Fruit fly (Drosophila melanogaster): ENCODE data around the gene CG42514.

The CG42514 gene

DNA sequence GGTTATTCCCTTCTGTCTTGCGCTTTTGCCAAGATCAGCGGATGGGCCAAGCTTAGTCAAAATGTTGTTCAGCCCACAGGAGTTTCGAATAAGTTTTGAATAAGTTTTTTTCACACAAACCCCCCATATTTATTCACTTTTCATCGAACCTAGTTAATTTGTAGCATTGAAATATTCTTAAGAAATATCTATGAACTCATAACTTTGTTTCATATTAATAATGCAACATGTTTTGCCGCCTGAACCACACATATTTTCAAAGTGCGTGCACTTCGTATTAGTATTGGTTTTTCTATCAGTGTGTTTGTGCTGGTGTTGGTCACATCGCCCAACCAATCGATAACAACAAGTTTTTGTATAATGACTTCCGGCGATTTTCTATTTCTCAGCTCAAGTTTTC lies 9.5 kb downstream of the CG42514 start:
- no peak for TF ChIP-seq noc (tag; optimal IDR thresholded peaks at IDR 0.05)

DNA sequence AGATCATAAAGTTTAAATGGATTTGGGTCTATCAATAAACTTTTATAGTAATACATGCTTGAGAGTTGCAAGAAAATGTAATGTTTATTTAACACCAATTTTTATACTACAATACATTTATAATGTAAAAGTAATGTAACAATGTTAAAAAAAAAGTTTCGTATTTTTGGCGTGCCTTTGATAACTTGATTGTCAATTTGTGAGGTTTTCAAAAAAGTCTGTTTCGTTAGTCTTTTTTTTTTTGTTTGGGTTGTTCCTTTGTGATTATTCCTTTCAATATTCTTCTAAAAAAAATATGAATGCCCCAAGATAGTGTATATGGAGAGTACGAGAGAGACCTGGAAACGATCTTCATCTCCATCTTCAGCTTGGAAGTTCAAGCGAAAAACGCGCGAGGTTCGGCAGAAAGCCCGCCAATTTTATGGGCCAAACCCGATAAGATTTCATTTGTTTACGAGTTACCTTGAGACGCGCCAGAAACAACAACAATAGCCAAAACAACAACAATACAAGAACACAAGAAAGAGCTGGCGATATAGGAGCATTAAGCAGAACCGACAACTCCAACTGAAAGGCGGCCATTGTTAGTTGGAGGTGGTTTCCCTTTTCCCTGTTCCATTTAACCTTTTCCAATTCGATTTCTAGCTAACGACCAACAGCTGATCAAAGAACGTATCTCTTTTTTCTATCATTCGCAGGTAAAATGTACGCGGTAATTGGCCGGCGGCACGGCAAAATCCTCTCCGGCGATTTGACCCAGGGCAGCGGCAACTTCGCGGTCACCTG lies 11.1 kb downstream of the CG42514 start:
- TF ChIP-seq noc (tag; optimal IDR thresholded peaks at IDR 0.05), result no peak

DNA sequence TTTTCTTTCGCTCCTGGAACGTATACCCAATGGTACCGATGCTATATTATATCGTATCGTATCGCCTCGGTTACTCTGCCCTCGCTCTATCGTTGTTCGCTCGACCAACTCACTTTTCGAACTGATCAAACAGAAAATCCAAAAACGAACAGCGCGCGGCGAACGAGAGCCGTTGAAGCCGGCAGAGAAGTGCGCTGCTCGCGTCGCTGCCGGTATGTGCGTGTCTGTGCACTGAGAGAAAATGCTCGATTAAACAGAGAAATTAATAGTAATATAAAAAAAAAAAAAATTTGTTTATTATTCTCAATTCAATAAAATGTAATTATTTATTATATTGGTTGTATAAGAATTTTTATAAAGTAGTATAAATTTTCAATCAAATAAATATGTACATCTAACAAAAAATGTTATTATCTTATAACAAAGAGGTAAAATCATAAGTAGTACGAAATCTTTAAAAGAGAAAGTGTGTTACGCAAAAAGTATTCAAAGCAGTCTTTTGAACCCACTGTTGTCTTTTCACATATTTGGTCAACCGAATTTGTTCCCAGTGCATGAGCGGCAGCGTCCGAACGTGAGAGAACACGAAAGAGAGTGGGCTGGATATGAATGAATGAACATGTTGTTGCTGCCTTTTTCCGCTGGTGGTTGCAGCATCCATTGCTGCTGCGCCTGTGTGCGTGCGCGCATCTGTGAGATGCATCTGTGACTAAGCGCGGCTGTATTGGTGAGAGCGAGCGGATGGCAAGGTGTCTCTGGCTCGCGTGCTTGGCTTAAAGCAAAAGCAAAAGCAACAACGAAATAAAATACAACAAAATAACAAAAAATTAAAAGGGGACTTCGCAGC lies 12.3 kb downstream of the CG42514 start, which contains the start of gene aos:
Gene aos, minus strand, starts transcription at position 127 of the 847 bp plus-strand sequence.
- TF ChIP-seq noc (tag; optimal IDR thresholded peaks at IDR 0.05), result peak; percentile 66

- TF ChIP-seq noc (tag; optimal IDR thresholded peaks at IDR 0.05), result no peak
These were observed 13.9 kb downstream of the CG42514 start for dm6 chr3L:16482167-16482566.

DNA sequence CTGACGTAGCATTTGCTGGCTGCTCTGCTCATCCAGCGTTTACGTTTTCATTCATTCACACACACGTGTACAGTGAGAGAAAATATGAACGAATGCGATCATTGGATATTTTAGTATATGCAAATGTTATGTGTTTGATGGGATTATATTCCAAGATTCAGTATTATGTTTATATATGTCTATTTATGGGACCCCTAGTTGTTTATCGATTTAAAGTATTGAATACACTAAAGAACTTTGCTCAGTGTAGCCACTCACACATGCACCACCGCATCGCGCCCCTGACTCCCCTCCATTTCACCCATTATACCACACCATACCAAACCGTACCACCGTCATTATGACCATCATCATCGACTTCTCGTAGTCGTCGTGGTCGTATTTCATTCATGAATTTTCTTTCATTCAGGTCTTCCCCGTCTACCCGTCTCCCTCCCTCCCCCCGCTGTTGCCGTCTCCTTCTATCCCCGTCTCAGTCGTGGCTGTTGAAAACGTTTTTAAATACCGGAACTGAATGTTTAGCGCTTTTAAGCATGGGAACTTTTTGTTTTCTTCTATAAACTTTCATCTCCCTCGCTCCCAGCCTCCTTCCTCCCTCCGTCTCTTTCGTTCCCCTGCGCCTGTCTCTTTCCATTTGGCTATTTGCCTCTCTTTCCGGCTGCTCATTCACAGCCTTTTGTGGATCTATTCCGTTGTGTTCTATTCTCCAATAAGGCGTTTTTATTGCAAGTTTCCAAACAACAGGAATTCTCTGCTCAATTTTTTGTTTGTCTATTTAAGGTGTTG lies 15.4 kb downstream of the CG42514 start:
- peak; percentile 80 for TF ChIP-seq noc (tag; optimal IDR thresholded peaks at IDR 0.05)

- TF ChIP-seq noc (tag; optimal IDR thresholded peaks at IDR 0.05), result peak; percentile 29
These were observed 17.3 kb downstream of the CG42514 start for dm6 chr3L:16478608-16479203.

DNA sequence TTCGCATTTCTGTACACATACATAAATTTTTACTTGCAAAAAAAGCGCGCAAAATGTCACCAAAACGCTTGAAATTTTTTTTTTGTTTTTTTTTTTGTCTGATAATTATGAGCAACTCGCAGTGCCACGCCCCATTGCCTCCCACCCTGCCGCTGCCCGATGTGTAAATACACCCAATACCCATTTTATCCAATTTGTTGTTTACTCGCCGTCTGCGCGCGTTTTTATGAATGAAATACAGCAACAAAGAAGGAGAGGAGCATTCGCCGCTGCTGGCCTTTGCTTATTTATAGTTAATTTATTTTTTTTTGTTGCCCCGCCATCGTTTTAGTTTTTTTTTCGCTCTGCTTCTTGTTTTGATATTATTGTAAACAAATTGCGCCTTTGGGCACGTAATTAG lies 18.3 kb downstream of the CG42514 start:
- TF ChIP-seq noc (tag; optimal IDR thresholded peaks at IDR 0.05), result no peak

- TF ChIP-seq noc (tag; optimal IDR thresholded peaks at IDR 0.05), result no peak
These were observed 18.8 kb downstream of the CG42514 start for dm6 chr3L:16477134-16477702.

DNA sequence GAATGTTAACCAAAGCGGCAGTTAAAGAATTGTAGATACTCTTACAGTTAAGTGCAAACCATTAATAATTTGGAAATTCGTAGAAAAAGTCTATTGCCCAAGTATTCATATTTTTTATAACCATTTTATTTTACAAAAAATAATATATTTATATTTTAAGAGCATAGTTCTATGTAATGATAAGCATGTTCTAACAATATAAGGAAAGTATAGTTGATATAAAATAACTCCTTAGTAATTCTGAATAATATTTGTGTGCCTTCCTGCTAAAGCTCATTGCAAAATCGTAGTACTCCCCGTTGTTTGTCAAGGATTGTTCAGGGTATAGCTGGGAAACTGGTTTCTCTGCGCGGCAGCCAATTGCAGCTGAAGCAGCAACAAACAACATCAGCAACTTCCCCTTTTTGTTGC lies 19.3 kb downstream of the CG42514 start:
- no peak for TF ChIP-seq noc (tag; optimal IDR thresholded peaks at IDR 0.05)

- no peak for TF ChIP-seq noc (tag; optimal IDR thresholded peaks at IDR 0.05)
These were observed 20.4 kb downstream of the CG42514 start for dm6 chr3L:16475518-16476126.

DNA sequence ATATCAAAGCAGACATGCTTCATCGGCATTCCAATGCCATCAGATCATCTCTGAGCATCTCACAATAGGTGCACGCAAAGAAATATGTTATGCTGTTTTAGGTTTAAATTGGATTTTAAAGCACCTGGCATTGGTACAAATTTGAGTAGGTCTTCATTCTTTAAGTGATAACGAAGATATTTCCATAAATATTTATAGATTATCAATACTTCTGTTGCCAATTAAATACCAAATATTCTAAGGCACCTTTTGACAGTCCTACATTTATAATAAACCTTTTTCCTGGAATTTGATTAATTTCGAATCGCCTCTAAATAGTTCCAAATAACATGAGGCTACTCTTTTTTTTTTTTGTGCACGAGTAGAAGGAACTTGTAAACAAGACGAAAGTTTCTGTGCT lies 21.9 kb downstream of the CG42514 start:
- TF ChIP-seq noc (tag; optimal IDR thresholded peaks at IDR 0.05), result no peak

dm6 chr3L:16470071-16470470 lies 26.0 kb downstream of the CG42514 start:
- TF ChIP-seq noc (tag; optimal IDR thresholded peaks at IDR 0.05), result no peak

- TF ChIP-seq noc (tag; optimal IDR thresholded peaks at IDR 0.05), result no peak
These were observed 32.2 kb downstream of the CG42514 start for dm6 chr3L:16463846-16464245.

DNA sequence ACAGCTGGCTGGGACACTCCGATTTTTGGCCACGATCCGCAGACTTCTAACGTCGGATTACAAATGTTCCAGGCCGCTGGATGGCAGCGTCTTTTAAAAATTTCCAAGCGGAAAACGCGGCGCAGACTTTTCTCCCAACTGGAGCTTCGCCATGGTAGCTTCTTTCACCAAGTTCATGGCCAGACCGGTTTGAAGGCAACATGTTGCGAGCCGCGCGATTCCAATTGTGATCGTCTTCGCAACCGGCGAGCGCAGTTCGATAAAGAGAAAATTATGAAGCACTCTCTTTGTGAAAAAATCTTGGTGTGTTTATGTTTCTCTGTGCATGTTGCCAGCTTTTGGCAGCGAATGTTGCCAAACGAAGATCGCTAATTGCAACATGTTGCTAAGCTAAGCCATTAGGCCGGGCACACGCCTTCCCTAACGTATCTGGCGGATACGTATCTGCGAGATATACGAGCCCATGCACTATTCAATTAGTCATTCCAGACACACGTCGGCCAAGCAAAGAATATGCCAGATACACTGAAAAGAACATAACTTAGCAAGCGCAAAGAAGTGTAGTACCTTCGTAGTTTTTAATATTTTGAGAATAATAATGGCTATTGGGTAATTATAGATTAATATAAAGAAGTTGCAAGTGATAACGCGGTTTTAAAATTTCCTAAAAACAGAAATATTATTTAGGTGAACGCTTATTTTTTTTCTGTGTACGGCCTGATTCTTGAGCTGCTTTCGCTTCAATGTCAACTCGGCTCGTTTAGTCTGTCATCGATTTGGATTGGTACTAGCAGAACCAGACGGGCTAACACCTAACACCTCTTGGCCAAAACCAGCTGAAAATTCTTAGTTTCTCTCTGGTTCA lies 43.9 kb downstream of the CG42514 start, which contains the start of gene dsx-c73A:
Gene dsx-c73A, minus strand, starts transcription at position 72 of the 865 bp plus-strand sequence.
- no peak for TF ChIP-seq noc (tag; optimal IDR thresholded peaks at IDR 0.05)
